Fruit fly (Drosophila melanogaster) whole organism, embryonic: ENCODE measurements around the gene Lcp65Ag1.

Source experiments
- BEAF-32 ChIP-seq: fragments of 200-800 bp; sonication (Bioruptor generic); optimal IDR thresholded peaks from 3 replicates; lab custom pipeline; 2017; ENCODE audit warnings: missing biosample characterization, missing genetic modification characterization, mild to moderate bottlenecking, moderate library complexity, missing genetic modification reagents
- CG10267 ChIP-seq: fragments of 200-800 bp; sonication (Bioruptor generic); optimal IDR thresholded peaks from 2 replicates; lab custom pipeline; 2018; ENCODE audit warnings: missing biosample characterization, mild to moderate bottlenecking, missing genetic modification characterization, moderate library complexity
- CG10274 ChIP-seq: fragments of 200-800 bp; sonication (Bioruptor generic); optimal IDR thresholded peaks from 3 replicates; lab custom pipeline; 2017; ENCODE audit warnings: missing biosample characterization, mild to moderate bottlenecking, missing genetic modification characterization
- CG11504 ChIP-seq: fragments of 200-800 bp; sonication (Bioruptor generic); optimal IDR thresholded peaks from 3 replicates; lab custom pipeline; 2019; ENCODE audit warnings: missing biosample characterization, mild to moderate bottlenecking, missing genetic modification characterization, moderate library complexity
- CG1233 ChIP-seq: fragments of 200-800 bp; sonication (Bioruptor generic); optimal IDR thresholded peaks from 4 replicates; lab custom pipeline; 2018; ENCODE audit warnings: missing biosample characterization, mild to moderate bottlenecking, missing genetic modification characterization
- CG14710 ChIP-seq: fragments of 200-800 bp; sonication (Bioruptor generic); optimal IDR thresholded peaks from 3 replicates; lab custom pipeline; 2019; ENCODE audit warnings: missing biosample characterization, mild to moderate bottlenecking, missing genetic modification characterization, moderate library complexity
- CG2120 ChIP-seq: fragments of 200-800 bp; sonication (Bioruptor generic); optimal IDR thresholded peaks from 3 replicates; lab custom pipeline; 2016; ENCODE audit warnings: missing biosample characterization, missing genetic modification characterization
- CG3163 ChIP-seq: fragments of 200-800 bp; sonication (Bioruptor generic); optimal IDR thresholded peaks from 3 replicates; lab custom pipeline; 2016; ENCODE audit warnings: missing biosample characterization, missing genetic modification characterization
- CG33213 ChIP-seq: fragments of 200-800 bp; sonication (Bioruptor generic); optimal IDR thresholded peaks from 3 replicates; lab custom pipeline; 2016; ENCODE audit warnings: missing biosample characterization, missing genetic modification characterization
- CG3407 ChIP-seq: fragments of 200-800 bp; sonication (Bioruptor generic); optimal IDR thresholded peaks from 2 replicates; lab custom pipeline; 2018; ENCODE audit warnings: missing biosample characterization, mild to moderate bottlenecking, missing genetic modification characterization
- CG4424 ChIP-seq: fragments of 200-800 bp; sonication (Bioruptor generic); optimal IDR thresholded peaks from 3 replicates; lab custom pipeline; 2016; ENCODE audit warnings: missing biosample characterization, missing genetic modification characterization
- CG5953 ChIP-seq: fragments of 200-800 bp; sonication (Bioruptor generic); IDR thresholded peaks from 2 replicates; pipeline ENCODE4 v1.3.6; 2022; ENCODE audit warnings: missing biosample characterization, missing genetic modification characterization
- CG6272 ChIP-seq: fragments of 200-800 bp; sonication (Bioruptor generic); IDR thresholded peaks from 2 replicates; pipeline ENCODE4 v1.3.6; 2022; ENCODE audit warnings: missing biosample characterization, missing genetic modification characterization
- CG6689 ChIP-seq: fragments of 200-800 bp; sonication (Bioruptor generic); IDR thresholded peaks from 2 replicates; pipeline ENCODE4 v1.3.6; 2022; ENCODE audit warnings: missing biosample characterization, missing genetic modification characterization
- CG6813 ChIP-seq: fragments of 200-800 bp; sonication (Bioruptor generic); optimal IDR thresholded peaks from 2 replicates; lab custom pipeline; 2017; ENCODE audit warnings: missing biosample characterization, missing genetic modification characterization, mild to moderate bottlenecking, moderate library complexity, missing genetic modification reagents
- CG7556 ChIP-seq: fragments of 200-800 bp; sonication (Bioruptor generic); optimal IDR thresholded peaks from 2 replicates; lab custom pipeline; 2017; ENCODE audit warnings: missing biosample characterization, mild to moderate bottlenecking, missing genetic modification characterization
- CG7963 ChIP-seq: fragments of 200-800 bp; sonication (Bioruptor generic); IDR thresholded peaks from 3 replicates; pipeline ENCODE4 v1.3.6; 2022; ENCODE audit warnings: missing biosample characterization, missing genetic modification characterization; ENCODE audit not compliant: partially characterized antibody
- CG7987 ChIP-seq: fragments of 200-800 bp; sonication (Bioruptor generic); optimal IDR thresholded peaks from 2 replicates; lab custom pipeline; 2018; ENCODE audit warnings: missing biosample characterization, mild to moderate bottlenecking, missing genetic modification characterization, moderate library complexity
- CG9727 ChIP-seq: fragments of 200-800 bp; sonication (Bioruptor generic); optimal IDR thresholded peaks from 3 replicates; lab custom pipeline; 2017; ENCODE audit warnings: missing biosample characterization, mild to moderate bottlenecking, missing genetic modification characterization
- CTCF ChIP-seq: fragments of 200-800 bp; sonication (Bioruptor generic); optimal IDR thresholded peaks from 2 replicates; lab custom pipeline; 2017; ENCODE audit warnings: missing biosample characterization, mild to moderate bottlenecking, missing genetic modification characterization, moderate library complexity
- D19A ChIP-seq: fragments of 200-800 bp; optimal IDR thresholded peaks from 3 replicates; lab custom pipeline; 2019; ENCODE audit warnings: missing biosample characterization, mild to moderate bottlenecking, missing genetic modification characterization, moderate library complexity
- Ets97D ChIP-seq: fragments of 200-800 bp; sonication (Bioruptor generic); optimal IDR thresholded peaks from 3 replicates; lab custom pipeline; 2016; ENCODE audit warnings: missing biosample characterization, missing genetic modification characterization
- Fer2 ChIP-seq: fragments of 200-800 bp; sonication (Bioruptor generic); optimal IDR thresholded peaks from 2 replicates; lab custom pipeline; 2018; ENCODE audit warnings: missing biosample characterization, mild to moderate bottlenecking, missing genetic modification characterization, moderate library complexity
- Hmr ChIP-seq: fragments of 200-800 bp; sonication (Bioruptor generic); optimal IDR thresholded peaks from 3 replicates; lab custom pipeline; 2017; ENCODE audit warnings: mild to moderate bottlenecking, missing biosample characterization, missing genetic modification reagents, missing genetic modification characterization
- Lpt ChIP-seq: fragments of >200 bp; optimal IDR thresholded peaks from 2 replicates; lab custom pipeline; 2018; ENCODE audit warnings: missing biosample characterization, missing genetic modification characterization
- Nf-YB ChIP-seq: fragments of 200-800 bp; sonication (Bioruptor generic); optimal IDR thresholded peaks from 3 replicates; lab custom pipeline; 2019; ENCODE audit warnings: missing biosample characterization, mild to moderate bottlenecking, missing genetic modification characterization, moderate library complexity
- Optix ChIP-seq: fragments of 200-800 bp; sonication (Bioruptor generic); IDR thresholded peaks from 3 replicates; pipeline ENCODE4 v1.3.6; 2022; ENCODE audit warnings: missing biosample characterization, missing genetic modification characterization
- Ptx1 ChIP-seq: fragments of 200-800 bp; sonication (Bioruptor generic); IDR thresholded peaks from 2 replicates; pipeline ENCODE4 v1.3.6; 2022; ENCODE audit warnings: missing biosample characterization, missing genetic modification characterization
- Trl ChIP-seq, 3 experiments: fragments of >200 bp in 2 of 3; fragments of 200-800 bp in 1 of 3; sonication (Bioruptor generic) in 1 of 3; optimal IDR thresholded peaks; 2 replicates in 1 of 3; 3 replicates in 2 of 3; lab custom pipeline; 2016 to 2017; ENCODE audit warnings: missing biosample characterization in 1 of 3, missing genetic modification characterization in 1 of 3
- amos ChIP-seq: fragments of 200-800 bp; sonication (Bioruptor generic); IDR thresholded peaks from 2 replicates; pipeline ENCODE4 v1.3.6; 2022; ENCODE audit warnings: missing biosample characterization, missing genetic modification characterization; ENCODE audit not compliant: partially characterized antibody
- ash1 ChIP-seq: fragments of 200-800 bp; sonication (Bioruptor generic); optimal IDR thresholded peaks from 2 replicates; lab custom pipeline; 2018; ENCODE audit warnings: missing biosample characterization, mild to moderate bottlenecking, missing genetic modification characterization
- ato ChIP-seq: fragments of 200-800 bp; sonication (Bioruptor generic); IDR thresholded peaks from 2 replicates; pipeline ENCODE4 v1.3.6; 2022; ENCODE audit warnings: missing biosample characterization, missing genetic modification characterization; ENCODE audit not compliant: partially characterized antibody
- ci ChIP-seq: fragments of 200-800 bp; sonication (Bioruptor generic); IDR thresholded peaks from 3 replicates; pipeline ENCODE4 v1.3.6; 2022; ENCODE audit warnings: missing biosample characterization, missing genetic modification characterization
- croc ChIP-seq: fragments of 200-800 bp; sonication (Bioruptor generic); conservative IDR thresholded peaks from 3 replicates; pipeline ENCODE4 v1.3.6; 2022; ENCODE audit warnings: missing biosample characterization, missing genetic modification characterization
- danr ChIP-seq: fragments of 200-800 bp; sonication (Bioruptor generic); IDR thresholded peaks from 2 replicates; pipeline ENCODE4 v1.3.6; 2022; ENCODE audit warnings: missing biosample characterization, missing genetic modification characterization
- eve ChIP-seq, 2 experiments: fragments of >200 bp; optimal IDR thresholded peaks; 2 replicates each; lab custom pipeline; 2017; ENCODE audit warnings: missing biosample characterization in 2 of 2, missing genetic modification characterization in 2 of 2
- fd96Cb ChIP-seq: fragments of 200-800 bp; sonication (Bioruptor generic); optimal IDR thresholded peaks from 2 replicates; lab custom pipeline; 2018; ENCODE audit warnings: missing biosample characterization, mild to moderate bottlenecking, missing genetic modification characterization, moderate library complexity
- grau ChIP-seq: fragments of 200-800 bp; optimal IDR thresholded peaks from 3 replicates; lab custom pipeline; 2019; ENCODE audit warnings: missing biosample characterization, mild to moderate bottlenecking, missing genetic modification characterization, moderate library complexity
- gro ChIP-seq: fragments of 200-800 bp; sonication (Bioruptor generic); optimal IDR thresholded peaks from 2 replicates; lab custom pipeline; 2016; ENCODE audit warnings: missing biosample characterization, missing genetic modification characterization
- gsb ChIP-seq: fragments of 200-800 bp; sonication (Bioruptor generic); IDR thresholded peaks from 2 replicates; pipeline ENCODE4 v1.3.6; 2022; ENCODE audit warnings: missing biosample characterization, missing genetic modification characterization
- ind ChIP-seq: fragments of 200-800 bp; sonication (Bioruptor generic); optimal IDR thresholded peaks from 3 replicates; lab custom pipeline; 2016; ENCODE audit warnings: missing biosample characterization, missing genetic modification characterization
- insv ChIP-seq, 2 experiments: fragments of 200-800 bp; sonication (Bioruptor generic); optimal IDR thresholded peaks; 3 replicates each; lab custom pipeline; 2016 to 2018; ENCODE audit warnings: missing biosample characterization in 2 of 2, missing genetic modification characterization in 2 of 2
- kay ChIP-seq: fragments of 200-800 bp; sonication (Bioruptor generic); optimal IDR thresholded peaks from 2 replicates; lab custom pipeline; 2016; ENCODE audit warnings: missing biosample characterization, missing genetic modification characterization
- luna ChIP-seq: fragments of 200-800 bp; sonication (Bioruptor generic); optimal IDR thresholded peaks from 2 replicates; lab custom pipeline; 2016; ENCODE audit warnings: missing biosample characterization, missing genetic modification characterization
- nmo ChIP-seq: fragments of 200-800 bp; sonication (Bioruptor generic); optimal IDR thresholded peaks from 2 replicates; lab custom pipeline; 2018; ENCODE audit warnings: missing biosample characterization, mild to moderate bottlenecking, missing genetic modification characterization, moderate library complexity
- pb ChIP-seq: fragments of 200-800 bp; sonication (Bioruptor generic); optimal IDR thresholded peaks from 3 replicates; lab custom pipeline; 2016; ENCODE audit warnings: missing biosample characterization, missing genetic modification characterization
- sisA ChIP-seq: fragments of 200-800 bp; sonication (Bioruptor generic); IDR thresholded peaks from 2 replicates; pipeline ENCODE4 v1.3.6; 2022; ENCODE audit warnings: missing biosample characterization, missing genetic modification characterization
- slbo ChIP-seq: fragments of 200-800 bp; sonication (Bioruptor generic); IDR thresholded peaks from 2 replicates; pipeline ENCODE4 v1.3.6; 2022; ENCODE audit warnings: missing biosample characterization, missing genetic modification characterization
- stc ChIP-seq: fragments of 200-800 bp; sonication (Bioruptor generic); IDR thresholded peaks from 2 replicates; pipeline ENCODE4 v1.3.6; 2022; ENCODE audit warnings: missing biosample characterization, missing genetic modification characterization

Lcp65Ag1 gene

DNA sequence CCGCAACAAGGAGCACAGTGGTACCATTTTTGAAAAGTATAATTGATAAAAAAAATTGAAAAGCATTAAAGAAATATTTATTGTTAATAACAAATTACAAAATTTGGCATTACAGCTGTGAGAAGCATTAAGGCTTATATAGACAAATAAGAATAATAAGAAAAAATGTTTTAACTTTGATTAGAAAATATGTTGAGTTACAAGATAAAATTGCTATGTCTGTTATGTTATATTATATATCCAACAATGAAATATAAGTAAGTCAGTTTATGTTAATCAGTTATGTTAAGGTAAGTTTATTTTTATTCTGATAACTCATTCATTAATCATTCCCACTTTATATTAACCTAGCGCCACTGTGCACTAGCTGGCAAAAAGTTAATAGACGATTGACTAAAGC, 24.8 kb upstream of the Lcp65Ag1 start (continued):
- no peak for TF ChIP-seq luna (GFP tag; lab: Kevin White, UChicago)
- TF ChIP-seq Fer2 (tag; lab: Kevin White, UChicago) = no peak
- no peak for TF ChIP-seq Optix (GFP tag; lab: Robert Waterston, UW)
- TF ChIP-seq nmo = peak; percentile 31
- no peak for TF ChIP-seq Lpt (GFP tag; lab: Kevin White, UChicago)
- TF ChIP-seq CG7556 (GFP tag; lab: Kevin White, UChicago) = peak; percentile 43
- TF ChIP-seq CTCF (GFP tag; lab: Kevin White, UChicago) = no peak
- no peak for TF ChIP-seq Hmr
- no peak for TF ChIP-seq CG10274 (GFP tag; lab: Kevin White, UChicago)
- TF ChIP-seq CG10267 (tag; lab: Kevin White, UChicago) = peak; percentile 43
- TF ChIP-seq gsb = no peak
- no peak for TF ChIP-seq CG3163 (GFP tag; lab: Kevin White, UChicago)
- no peak for TF ChIP-seq ind (GFP tag; lab: Kevin White, UChicago)
- TF ChIP-seq stc (GFP tag; lab: Robert Waterston, UW) = no peak
- peak; percentile 7 for TF ChIP-seq CG4424 (GFP tag; lab: Kevin White, UChicago)
- TF ChIP-seq CG2120 = no peak
- 0 out of 2 replicates have a peak, but pooled peaks have one; percentile 5 for TF ChIP-seq CG6689 (GFP tag; lab: Robert Waterston, UW)
- TF ChIP-seq D19A (tag; lab: Kevin White, UChicago) = peak; percentile 35
- no peak for TF ChIP-seq amos
- no peak for TF ChIP-seq CG5953 (GFP tag; lab: Robert Waterston, UW)
- TF ChIP-seq Ets97D (GFP tag; lab: Kevin White, UChicago) = no peak
- TF ChIP-seq CG9727 (GFP tag; lab: Kevin White, UChicago) = peak; percentile 23
- no peak for TF ChIP-seq BEAF-32 (GFP tag; lab: Kevin White, UChicago)
- peak; percentile 1 for TF ChIP-seq fd96Cb (tag; lab: Kevin White, UChicago)
- no peak for TF ChIP-seq CG7987 (GFP tag; lab: Kevin White, UChicago)
- TF ChIP-seq CG7963 (GFP tag; lab: Robert Waterston, UW) = no peak
- peak; percentile 23 for TF ChIP-seq grau (tag; lab: Kevin White, UChicago)
- no peak for TF ChIP-seq pb
- no peak for TF ChIP-seq CG33213 (GFP tag; lab: Kevin White, UChicago)
- TF ChIP-seq ci (GFP tag; lab: Robert Waterston, UW) = no peak

DNA sequence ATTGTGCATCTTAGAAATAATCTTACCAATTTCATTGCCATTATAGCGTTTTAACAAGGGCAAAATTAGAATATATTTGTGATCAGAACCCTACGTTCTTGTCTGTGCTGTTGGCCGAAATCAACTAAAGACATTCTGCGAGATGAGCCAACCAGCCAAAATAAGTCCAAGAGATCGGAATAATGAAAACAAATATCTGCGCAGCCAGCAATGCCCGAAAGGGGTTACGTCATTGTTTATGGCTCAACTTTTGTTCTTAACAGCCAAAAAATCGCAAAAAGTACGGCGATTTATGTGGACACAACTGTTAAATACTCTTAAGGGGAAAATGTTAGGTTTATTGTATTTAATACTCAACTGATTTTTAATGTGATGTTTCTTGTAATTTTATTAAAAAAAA, 23.5 kb upstream of the Lcp65Ag1 start, which contains the start of gene Cpr65Ay:
Gene Cpr65Ay (minus strand): TSS at position 101 of the 400 bp plus-strand sequence.
- no peak for TF ChIP-seq CG11504 (tag; lab: Kevin White, UChicago)
- TF ChIP-seq slbo (GFP tag; lab: Robert Waterston, UW) = 0 out of 2 replicates have a peak, but pooled peaks have one; percentile 13
- TF ChIP-seq Trl (optimal IDR thresholded peaks at IDR 0.05; lab: Kevin White, UChicago) = no peak
- no peak for TF ChIP-seq Trl (GFP tag; optimal IDR thresholded peaks at IDR 0.05; lab: Kevin White, UChicago)
- TF ChIP-seq ash1 (GFP tag; lab: Kevin White, UChicago) = no peak
- no peak for TF ChIP-seq gro
- no peak for TF ChIP-seq kay (GFP tag; lab: Kevin White, UChicago)

DNA sequence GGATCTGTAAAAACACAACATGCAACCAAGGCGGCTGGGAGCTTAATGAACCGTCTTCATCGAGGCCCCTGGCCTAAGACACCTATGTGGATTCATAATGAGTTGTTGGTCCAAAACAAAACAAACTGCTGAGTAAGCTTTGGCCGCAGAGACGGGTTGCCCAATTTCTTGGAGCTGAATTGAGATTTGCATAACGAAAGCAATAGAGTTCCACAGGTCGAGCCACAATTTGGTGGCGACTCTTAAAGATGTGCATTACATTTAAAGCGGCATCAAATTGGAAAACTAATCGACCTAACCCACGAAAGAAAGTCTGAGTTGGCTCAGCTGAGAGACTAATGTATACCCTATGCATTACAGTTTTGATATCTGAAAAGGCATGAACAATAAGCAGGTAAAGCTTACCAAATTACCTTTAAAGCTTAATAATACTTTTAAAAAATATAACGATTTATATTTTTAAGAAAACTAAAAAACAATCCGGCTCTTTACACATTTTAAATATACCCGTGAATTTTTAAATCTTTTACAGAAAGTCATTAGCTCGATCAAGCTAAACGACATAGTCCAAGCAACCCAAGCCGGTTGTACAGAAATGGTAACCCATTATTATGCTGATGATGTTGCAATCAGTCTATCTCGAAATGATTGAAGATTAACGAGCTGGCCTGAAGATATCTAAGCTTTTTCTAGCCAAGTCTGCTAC, 22.4 kb upstream of the Lcp65Ag1 start, which contains the start of gene CG13297:
Gene CG13297 (minus strand): TSS at position 51 of the 706 bp plus-strand sequence.
- peak; percentile 45 for TF ChIP-seq CG1233 (GFP tag; lab: Kevin White, UChicago)
- peak; percentile 81 for TF ChIP-seq Ptx1
- TF ChIP-seq eve (GFP tag; optimal IDR thresholded peaks at IDR 0.05; lab: Kevin White, UChicago) = peak in 1 of 2 experiments; percentile 48
- TF ChIP-seq croc = peak; percentile 37; the same call in 2 of the 3 replicates
- TF ChIP-seq insv (GFP tag; optimal IDR thresholded peaks at IDR 0.05; lab: Kevin White, UChicago) = no peak
- TF ChIP-seq Nf-YB (GFP tag; lab: Kevin White, UChicago) = no peak
- peak; percentile 8 for TF ChIP-seq CG14710 (tag; lab: Kevin White, UChicago)
- no peak for TF ChIP-seq CG3407
- TF ChIP-seq ato (GFP tag; lab: Robert Waterston, UW) = no peak
- TF ChIP-seq CG6813 (GFP tag; lab: Kevin White, UChicago) = peak; percentile 17
- no peak for TF ChIP-seq CG6272
- peak; percentile 55 for TF ChIP-seq sisA (GFP tag; lab: Robert Waterston, UW)
- TF ChIP-seq Hmr = peak; percentile 6
- peak; percentile 45; the same call in 1 of the 2 replicates for TF ChIP-seq danr (GFP tag; lab: Robert Waterston, UW)
